Fruit fly (Drosophila melanogaster): ENCODE data around the gene CG12883.

- TF ChIP-seq gl (tag; optimal IDR thresholded peaks at IDR 0.05), result no peak
- no peak for TF ChIP-seq CG9948 (tag; optimal IDR thresholded peaks at IDR 0.05)
- no peak for TF ChIP-seq Pif1A (GFP tag; optimal IDR thresholded peaks at IDR 0.05)
- no peak for TF ChIP-seq D1 (tag; optimal IDR thresholded peaks at IDR 0.05)
- no peak for TF ChIP-seq CG34367 (tag; optimal IDR thresholded peaks at IDR 0.05)
- TF ChIP-seq CG4496 (GFP tag; IDR thresholded peaks at IDR 0.05), result no peak
- no peak for TF ChIP-seq CG15710 (tag; optimal IDR thresholded peaks at IDR 0.05)
- TF ChIP-seq CG13204 (GFP tag; optimal IDR thresholded peaks at IDR 0.05), result no peak
- no peak for TF ChIP-seq CG14655 (GFP tag; optimal IDR thresholded peaks at IDR 0.05)
- TF ChIP-seq CG8301 (tag; optimal IDR thresholded peaks at IDR 0.05), result no peak
These were observed 26.8 kb upstream of the CG12883 start, which contains the start of gene RpS10a for dm6 chr3R:27652156-27652810.

Data from whole organism, pupa.